Worm (Caenorhabditis elegans) whole organism, L2 larva: Measurements from ENCODE around the gene C17H12.2.

Experiments
- C34F6.9 ChIP-seq: fragments of 150-350 bp; optimal IDR thresholded peaks from 2 replicates; lab custom pipeline; 2014; ENCODE audit warnings: missing biosample characterization, missing genetic modification characterization
- F13H6.1 ChIP-seq: sonication (generic microtip); optimal IDR thresholded peaks from 2 replicates; lab custom pipeline; 2016; ENCODE audit warnings: missing genetic modification characterization, missing compliant biosample characterization
- R02D3.7 ChIP-seq: fragments of 150-350 bp; optimal IDR thresholded peaks from 2 replicates; lab custom pipeline; 2014; ENCODE audit warnings: missing biosample characterization, missing genetic modification characterization
- Y55F3AM.14 ChIP-seq: fragments of 200-800 bp; sonication (Bioruptor generic); optimal IDR thresholded peaks from 2 replicates; lab custom pipeline; 2018; ENCODE audit warnings: mild to moderate bottlenecking, missing genetic modification characterization, missing compliant biosample characterization
- ZK546.5 ChIP-seq: sonication (generic microtip); optimal IDR thresholded peaks from 2 replicates; lab custom pipeline; 2017; ENCODE audit warnings: missing biosample characterization, missing genetic modification characterization
- aly-2 ChIP-seq: fragments of 150-350 bp; optimal IDR thresholded peaks from 2 replicates; lab custom pipeline; 2014; ENCODE audit warnings: missing biosample characterization, missing genetic modification characterization
- blmp-1 ChIP-seq: sonication (generic microtip); optimal IDR thresholded peaks from 2 replicates; lab custom pipeline; 2017; ENCODE audit warnings: missing genetic modification characterization, mild to moderate bottlenecking, missing compliant biosample characterization, antibody characterized with exemption, moderate library complexity; ENCODE audit not compliant: insufficient read depth
- ceh-16 ChIP-seq: fragments of 150-350 bp; optimal IDR thresholded peaks from 2 replicates; lab custom pipeline; 2014; ENCODE audit warnings: missing biosample characterization, missing genetic modification characterization
- ceh-82 ChIP-seq: fragments of 150-350 bp; optimal IDR thresholded peaks from 2 replicates; lab custom pipeline; 2014; ENCODE audit warnings: missing biosample characterization, missing genetic modification characterization
- crh-2 ChIP-seq: sonication (generic microtip); optimal IDR thresholded peaks from 2 replicates; lab custom pipeline; 2017; ENCODE audit warnings: missing biosample characterization, missing genetic modification characterization
- dmd-4 ChIP-seq: sonication (generic microtip); optimal IDR thresholded peaks from 2 replicates; lab custom pipeline; 2017; ENCODE audit warnings: missing biosample characterization, missing genetic modification characterization
- egl-27 ChIP-seq: sonication (generic microtip); optimal IDR thresholded peaks from 3 replicates; lab custom pipeline; 2017; ENCODE audit warnings: missing biosample characterization, missing genetic modification reagents, missing genetic modification characterization
- elt-1 ChIP-seq: fragments of 150-350 bp; optimal IDR thresholded peaks from 2 replicates; lab custom pipeline; 2014; ENCODE audit warnings: missing biosample characterization, missing genetic modification characterization
- elt-3 ChIP-seq: sonication (generic microtip); optimal IDR thresholded peaks from 2 replicates; lab custom pipeline; 2017; ENCODE audit warnings: missing biosample characterization, missing genetic modification characterization
- fos-1 ChIP-seq: fragments of 150-350 bp; optimal IDR thresholded peaks from 2 replicates; lab custom pipeline; 2014; ENCODE audit warnings: missing biosample characterization, missing genetic modification characterization
- gmeb-1 ChIP-seq: fragments of 150-350 bp; optimal IDR thresholded peaks from 2 replicates; lab custom pipeline; 2014; ENCODE audit warnings: missing biosample characterization, missing genetic modification characterization
- lin-11 ChIP-seq: fragments of 150-350 bp; sonication (generic microtip); optimal IDR thresholded peaks from 2 replicates; lab custom pipeline; 2014; ENCODE audit warnings: missing biosample characterization, missing genetic modification characterization, inconsistent platforms, mixed read lengths
- lin-13 ChIP-seq: fragments of 150-350 bp; optimal IDR thresholded peaks from 2 replicates; lab custom pipeline; 2014; ENCODE audit warnings: missing biosample characterization, missing genetic modification reagents, missing genetic modification characterization
- lsy-2 ChIP-seq, 2 experiments: fragments of 150-350 bp in 1 of 2; sonication (generic microtip) in 1 of 2; optimal IDR thresholded peaks; 2 replicates each; lab custom pipeline; 2014 to 2017; ENCODE audit warnings: missing biosample characterization in 2 of 2, missing genetic modification characterization in 2 of 2
- mab-5 ChIP-seq: fragments of 150-350 bp; optimal IDR thresholded peaks from 2 replicates; lab custom pipeline; 2014; ENCODE audit warnings: missing biosample characterization, missing genetic modification characterization
- mbf-1 ChIP-seq: sonication (generic microtip); optimal IDR thresholded peaks from 2 replicates; lab custom pipeline; 2017; ENCODE audit warnings: missing biosample characterization, missing genetic modification characterization
- mdl-1 ChIP-seq, 2 experiments: fragments of 150-350 bp in 1 of 2; sonication (generic microtip) in 1 of 2; optimal IDR thresholded peaks; 2 replicates each; lab custom pipeline; 2017; ENCODE audit warnings: missing biosample characterization in 2 of 2, missing genetic modification characterization in 2 of 2
- nhr-11 ChIP-seq: fragments of 150-350 bp; optimal IDR thresholded peaks from 2 replicates; lab custom pipeline; 2014; ENCODE audit warnings: missing biosample characterization, missing genetic modification characterization
- nhr-12 ChIP-seq: fragments of 150-350 bp; optimal IDR thresholded peaks from 2 replicates; lab custom pipeline; 2014; ENCODE audit warnings: missing biosample characterization, missing genetic modification characterization
- nhr-129 ChIP-seq: fragments of 150-350 bp; optimal IDR thresholded peaks from 2 replicates; lab custom pipeline; 2014; ENCODE audit warnings: missing biosample characterization, missing genetic modification characterization
- nhr-21 ChIP-seq: fragments of 150-350 bp; optimal IDR thresholded peaks from 2 replicates; lab custom pipeline; 2014; ENCODE audit warnings: missing biosample characterization, missing genetic modification characterization
- nhr-23 ChIP-seq: fragments of 150-350 bp; optimal IDR thresholded peaks from 2 replicates; lab custom pipeline; 2014; ENCODE audit warnings: missing biosample characterization, missing genetic modification reagents, missing genetic modification characterization
- nhr-237 ChIP-seq: fragments of 150-350 bp; optimal IDR thresholded peaks from 2 replicates; lab custom pipeline; 2014; ENCODE audit warnings: missing biosample characterization, missing genetic modification characterization
- nhr-25 ChIP-seq: fragments of 150-350 bp; sonication (generic microtip); optimal IDR thresholded peaks from 3 replicates; lab custom pipeline; 2014; ENCODE audit warnings: missing biosample characterization, missing genetic modification characterization
- nhr-6 ChIP-seq: fragments of 150-350 bp; optimal IDR thresholded peaks from 2 replicates; lab custom pipeline; 2014; ENCODE audit warnings: missing biosample characterization, missing genetic modification characterization
- nhr-77 ChIP-seq: fragments of 150-350 bp; optimal IDR thresholded peaks from 2 replicates; lab custom pipeline; 2014; ENCODE audit warnings: missing biosample characterization, missing genetic modification characterization
- peb-1 ChIP-seq: fragments of 150-350 bp; optimal IDR thresholded peaks from 2 replicates; lab custom pipeline; 2014; ENCODE audit warnings: missing biosample characterization, missing genetic modification characterization
- skn-1 ChIP-seq: sonication (generic microtip); optimal IDR thresholded peaks from 2 replicates; lab custom pipeline; 2017; ENCODE audit warnings: missing biosample characterization, missing genetic modification characterization
- sma-9 ChIP-seq, 2 experiments: fragments of 150-350 bp in 1 of 2; sonication (generic microtip) in 1 of 2; optimal IDR thresholded peaks; 2 replicates each; lab custom pipeline; 2014 to 2016; ENCODE audit warnings: missing genetic modification characterization in 2 of 2, mild to moderate bottlenecking in 1 of 2, missing biosample characterization in 1 of 2, missing compliant biosample characterization in 1 of 2, missing genetic modification reagents in 1 of 2, moderate library complexity in 1 of 2
- unc-55 ChIP-seq: fragments of 150-350 bp; sonication (generic microtip); optimal IDR thresholded peaks from 3 replicates; lab custom pipeline; 2014; ENCODE audit warnings: missing biosample characterization, missing genetic modification reagents, missing genetic modification characterization
- unc-62 ChIP-seq: fragments of 150-350 bp; optimal IDR thresholded peaks from 2 replicates; lab custom pipeline; 2014; ENCODE audit warnings: missing biosample characterization, missing genetic modification reagents, missing genetic modification characterization
- zag-1 ChIP-seq: fragments of 150-350 bp; optimal IDR thresholded peaks from 2 replicates; lab custom pipeline; 2014; ENCODE audit warnings: missing biosample characterization, missing genetic modification characterization
- ztf-11 ChIP-seq: sonication (generic microtip); optimal IDR thresholded peaks from 2 replicates; lab custom pipeline; 2017; ENCODE audit warnings: missing biosample characterization, missing genetic modification characterization

C17H12.2 gene

DNA sequence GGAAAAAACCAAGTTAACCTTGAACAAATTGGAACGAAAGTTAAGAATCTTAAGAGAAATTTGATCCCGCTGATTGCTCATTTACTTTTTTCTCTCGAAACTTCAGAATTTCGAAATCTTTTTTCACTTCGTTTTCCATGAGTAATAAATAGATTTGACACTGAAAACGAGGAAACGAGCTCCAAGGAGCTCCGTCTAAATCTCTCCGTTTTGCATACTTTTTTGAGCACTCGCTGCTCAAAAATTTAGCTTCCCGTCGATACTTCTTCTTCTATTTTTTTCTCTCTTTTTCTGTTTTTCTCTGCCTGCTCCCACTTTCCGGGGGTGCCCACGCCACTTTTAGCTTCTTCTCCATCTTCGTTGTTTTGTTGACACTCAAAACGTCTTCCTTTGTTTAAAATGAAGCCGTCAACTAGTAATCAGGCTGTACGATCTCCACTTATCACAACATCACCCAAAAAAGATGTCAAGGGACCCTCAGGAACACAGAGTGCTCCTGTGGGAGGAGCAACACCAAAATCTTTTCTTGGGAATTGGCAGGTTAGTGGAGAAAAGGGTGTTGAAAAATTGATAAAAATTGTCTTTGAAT lies 16.3 kb upstream of the C17H12.2 start, which contains the start of gene C17H12.10:
Gene C17H12.10 (plus strand): TSS at position 325 of the 589 bp plus-strand sequence.
- peak; percentile 27 for TF ChIP-seq crh-2 (tag; lab: Kevin White, UChicago)
- no peak for TF ChIP-seq nhr-6 (tag; lab: Kevin White, UChicago)
- TF ChIP-seq nhr-129 (tag; lab: Kevin White, UChicago) = peak; percentile 17
- TF ChIP-seq blmp-1 (tag; lab: Kevin White, UChicago) = no peak
- TF ChIP-seq C34F6.9 (tag; lab: Kevin White, UChicago) = peak; percentile 77
- TF ChIP-seq unc-55 (GFP tag; lab: Kevin White, UChicago) = peak; percentile 77
- TF ChIP-seq zag-1 (tag; lab: Kevin White, UChicago) = peak; percentile 80
- peak; percentile 39 for TF ChIP-seq sma-9 (GFP tag; optimal IDR thresholded peaks at IDR 0.05; lab: Kevin White, UChicago)
- no peak for TF ChIP-seq sma-9 (tag; optimal IDR thresholded peaks at IDR 0.05; lab: Kevin White, UChicago)
- TF ChIP-seq nhr-237 (tag; lab: Kevin White, UChicago) = no peak
- TF ChIP-seq lsy-2 (tag; optimal IDR thresholded peaks at IDR 0.05; lab: Kevin White, UChicago) = peak in 1 of 2 experiments; percentile 49
- TF ChIP-seq, all 48 proteins: peak for 7

DNA sequence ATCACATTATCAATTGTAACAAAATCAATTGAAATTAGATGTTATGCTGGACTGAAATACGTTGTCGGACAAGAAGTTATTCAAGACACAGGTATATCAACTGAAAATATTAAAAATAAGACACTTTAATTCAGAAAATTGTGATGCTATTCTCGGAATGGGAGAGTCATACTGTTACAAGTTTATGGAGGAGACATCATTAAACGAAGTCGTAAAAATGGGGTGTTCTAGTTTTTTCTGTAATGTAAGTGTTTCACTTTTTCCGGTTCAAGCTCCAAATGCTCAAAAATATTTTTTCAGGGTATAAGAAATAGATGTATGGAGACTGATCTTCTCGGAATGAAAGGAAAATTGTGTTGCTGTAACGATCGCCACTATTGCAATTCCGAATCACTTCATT lies 14.5 kb upstream of the C17H12.2 start, which contains the start of gene C17H12.37:
Gene C17H12.37 (plus strand): TSS at position 301 of the 400 bp plus-strand sequence.
- TF ChIP-seq sma-9 (GFP tag; optimal IDR thresholded peaks at IDR 0.05; lab: Kevin White, UChicago) = no peak
- no peak for TF ChIP-seq sma-9 (tag; optimal IDR thresholded peaks at IDR 0.05; lab: Kevin White, UChicago)
- TF ChIP-seq nhr-25 (tag; lab: Kevin White, UChicago) = no peak
- no peak for TF ChIP-seq unc-62
- TF ChIP-seq elt-1 (tag; lab: Kevin White, UChicago) = no peak
- TF ChIP-seq egl-27 (tag; lab: Kevin White, UChicago) = no peak
- TF ChIP-seq lin-13 (GFP tag; lab: Kevin White, UChicago) = no peak
- TF ChIP-seq nhr-6 (tag; lab: Kevin White, UChicago) = no peak
- no peak for TF ChIP-seq nhr-12 (tag; lab: Kevin White, UChicago)
- no peak for TF ChIP-seq dmd-4 (tag; lab: Kevin White, UChicago)
- no peak for TF ChIP-seq unc-55 (GFP tag; lab: Kevin White, UChicago)
- TF ChIP-seq R02D3.7 (tag; lab: Kevin White, UChicago) = no peak

DNA sequence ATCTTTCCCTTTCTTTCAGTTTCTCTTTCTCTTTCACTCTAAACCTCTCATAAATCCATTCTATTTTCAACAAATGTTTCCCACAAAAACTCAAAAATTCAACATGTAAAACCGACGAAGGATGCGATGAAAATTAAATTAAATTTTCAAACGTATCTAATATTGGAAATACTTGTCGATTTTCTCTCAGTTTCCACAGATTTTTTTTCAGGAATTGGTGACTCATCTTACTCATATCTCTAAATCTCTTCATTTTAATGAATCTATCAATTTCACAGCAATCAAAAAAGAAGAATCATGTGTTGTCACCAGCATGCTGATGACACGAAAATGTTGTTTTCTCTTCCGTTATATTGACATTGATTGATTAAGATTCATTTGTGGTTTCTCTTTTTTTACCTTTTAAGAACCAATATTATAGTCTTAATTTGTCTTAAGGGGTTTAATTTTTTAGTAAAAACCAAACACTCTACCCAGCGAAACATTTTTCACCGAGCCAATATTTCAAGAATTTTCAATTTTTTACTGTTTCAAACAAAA lies 13.6 kb upstream of the C17H12.2 start:
- TF ChIP-seq sma-9 (GFP tag; optimal IDR thresholded peaks at IDR 0.05; lab: Kevin White, UChicago) (peak; percentile 21), sma-9 (tag; optimal IDR thresholded peaks at IDR 0.05; lab: Kevin White, UChicago) (no peak), nhr-21 (tag; lab: Kevin White, UChicago) (no peak), nhr-11 (tag; lab: Kevin White, UChicago) (no peak), mbf-1 (tag; lab: Kevin White, UChicago) (no peak), fos-1 (tag; lab: Kevin White, UChicago) (peak; percentile 18), nhr-77 (tag; lab: Kevin White, UChicago) (no peak), mab-5 (peak; percentile 2)

DNA sequence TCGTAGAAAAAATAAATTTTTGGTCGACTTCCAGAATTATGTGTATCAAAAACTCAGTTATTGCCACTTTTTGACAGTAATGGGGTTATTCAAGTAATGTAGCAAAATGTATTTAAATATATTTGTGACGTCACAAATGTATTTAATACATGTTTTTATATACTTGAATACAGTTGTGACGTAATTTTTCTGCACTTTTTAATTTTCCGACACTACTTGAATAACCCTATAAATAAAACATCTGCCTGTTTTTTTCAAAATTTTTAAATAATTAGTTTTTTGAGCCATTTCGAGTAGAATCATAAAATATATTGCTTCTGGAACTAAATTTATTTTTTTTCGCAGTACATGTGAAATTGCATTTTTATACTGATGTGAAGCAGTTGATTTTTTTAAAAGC lies 13.0 kb upstream of the C17H12.2 start:
- no peak for TF ChIP-seq F13H6.1 (tag; lab: Kevin White, UChicago)
- no peak for TF ChIP-seq crh-2 (tag; lab: Kevin White, UChicago)
- TF ChIP-seq elt-1 (tag; lab: Kevin White, UChicago) = no peak
- TF ChIP-seq ZK546.5 = no peak
- no peak for TF ChIP-seq egl-27 (tag; lab: Kevin White, UChicago)
- no peak for TF ChIP-seq nhr-12 (tag; lab: Kevin White, UChicago)
- no peak for TF ChIP-seq ztf-11
- no peak for TF ChIP-seq zag-1 (tag; lab: Kevin White, UChicago)
- TF ChIP-seq dmd-4 (tag; lab: Kevin White, UChicago) = no peak
- TF ChIP-seq elt-3 (tag; lab: Kevin White, UChicago) = no peak
- no peak for TF ChIP-seq fos-1 (tag; lab: Kevin White, UChicago)
- no peak for TF ChIP-seq lsy-2 (tag; optimal IDR thresholded peaks at IDR 0.05; lab: Kevin White, UChicago)
- TF ChIP-seq, all 48 proteins: peak for 0

DNA sequence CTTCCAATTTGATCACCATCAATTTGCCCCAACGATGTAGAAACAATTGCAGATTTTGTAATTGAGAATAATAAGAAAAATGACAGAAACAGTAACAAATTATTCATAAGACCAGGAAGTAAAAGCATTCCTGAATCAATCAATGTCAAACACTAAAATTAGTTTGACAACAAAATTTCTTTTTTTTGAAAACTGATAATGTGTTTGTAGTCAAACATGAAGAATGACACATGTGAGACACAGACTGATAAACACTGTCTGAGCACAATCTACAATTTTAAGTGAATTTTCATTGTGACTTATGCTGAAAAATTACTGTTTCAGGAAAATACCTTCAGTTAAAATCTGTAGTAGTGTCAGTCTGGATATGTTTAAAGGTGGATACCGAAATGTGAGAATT lies 11.8 kb upstream of the C17H12.2 start, which contains the start of the genes cest-4 and C17H12.11:
Gene cest-4 (minus strand): TSS at position 206 of the 400 bp plus-strand sequence.
Gene C17H12.11 (plus strand): TSS at position 256 of the 400 bp plus-strand sequence.
- TF ChIP-seq nhr-11 (tag; lab: Kevin White, UChicago) = no peak
- TF ChIP-seq mdl-1 (tag; optimal IDR thresholded peaks at IDR 0.05; lab: Kevin White, UChicago) = no peak
- TF ChIP-seq ztf-11 = no peak
- TF ChIP-seq lin-11 (tag; lab: Kevin White, UChicago) = no peak
- no peak for TF ChIP-seq nhr-12 (tag; lab: Kevin White, UChicago)
- no peak for TF ChIP-seq zag-1 (tag; lab: Kevin White, UChicago)
- TF ChIP-seq fos-1 (tag; lab: Kevin White, UChicago) = peak; percentile 95
- TF ChIP-seq nhr-23 (tag; lab: Kevin White, UChicago) = no peak
- no peak for TF ChIP-seq nhr-6 (tag; lab: Kevin White, UChicago)
- no peak for TF ChIP-seq nhr-237 (tag; lab: Kevin White, UChicago)
- no peak for TF ChIP-seq nhr-21 (tag; lab: Kevin White, UChicago)
- no peak for TF ChIP-seq peb-1 (tag; lab: Kevin White, UChicago)
- no peak for TF ChIP-seq blmp-1 (tag; lab: Kevin White, UChicago)
- TF ChIP-seq gmeb-1 (tag; lab: Kevin White, UChicago) = no peak
- TF ChIP-seq sma-9 (GFP tag; optimal IDR thresholded peaks at IDR 0.05; lab: Kevin White, UChicago) = peak; percentile 43
- no peak for TF ChIP-seq sma-9 (tag; optimal IDR thresholded peaks at IDR 0.05; lab: Kevin White, UChicago)
- TF ChIP-seq unc-62 = no peak
- no peak for TF ChIP-seq mbf-1 (tag; lab: Kevin White, UChicago)
- no peak for TF ChIP-seq egl-27 (tag; lab: Kevin White, UChicago)
- no peak for TF ChIP-seq ceh-16 (tag; lab: Kevin White, UChicago)
- TF ChIP-seq skn-1 (tag; lab: Kevin White, UChicago) = peak; percentile 34
- TF ChIP-seq Y55F3AM.14 (GFP tag; lab: Kevin White, UChicago) = no peak
- no peak for TF ChIP-seq C34F6.9 (tag; lab: Kevin White, UChicago)
- no peak for TF ChIP-seq ceh-82
- no peak for TF ChIP-seq dmd-4 (tag; lab: Kevin White, UChicago)
- TF ChIP-seq aly-2 (tag; lab: Kevin White, UChicago) = no peak
- TF ChIP-seq nhr-129 (tag; lab: Kevin White, UChicago) = no peak
